Worm (Caenorhabditis elegans) whole organism, L3 larva: ENCODE results near the gene rig-6.

Experiments used
- elt-1 ChIP-seq: fragments of 150-350 bp; optimal IDR thresholded peaks from 2 replicates; lab custom pipeline; 2014; ENCODE audit warnings: missing biosample characterization, missing genetic modification characterization
- nhr-11 ChIP-seq: fragments of 150-350 bp; optimal IDR thresholded peaks from 2 replicates; lab custom pipeline; 2014; ENCODE audit warnings: missing biosample characterization, missing genetic modification characterization

- TF ChIP-seq elt-1 (tag; lab: Kevin White, UChicago) (no peak), nhr-11 (tag; lab: Kevin White, UChicago) (no peak)
Observed at ce11 chrII:4771282-4771681, 40.6 kb downstream of the rig-6 start, which contains the start of gene F26G1.5.
